Worm (Caenorhabditis elegans): ENCODE measurements around the gene srh-142.

DNA sequence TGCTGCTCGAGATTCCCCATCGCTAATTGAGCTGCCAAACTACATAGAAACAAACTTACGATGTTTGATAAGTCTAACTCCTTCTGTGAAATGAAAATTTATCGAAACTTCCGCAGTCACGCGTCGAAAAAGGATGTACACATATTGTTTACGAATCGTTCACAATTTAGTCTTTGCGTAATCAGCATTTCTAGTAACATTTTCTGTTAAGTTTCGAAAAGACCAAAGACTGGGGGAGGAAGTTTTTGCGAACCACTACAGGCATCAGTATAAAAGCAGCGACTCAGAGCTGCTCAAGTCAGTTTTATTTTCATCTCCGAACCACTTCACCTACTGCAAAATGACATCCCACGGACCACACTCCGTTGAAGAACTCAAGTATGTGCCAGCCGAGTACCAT lies 27.4 kb upstream of the srh-142 start, which contains the start of gene sqst-4:
- no peak for TF ChIP-seq blmp-1 (tag; optimal IDR thresholded peaks at IDR 0.05)
- no peak for TF ChIP-seq zip-8 (tag; optimal IDR thresholded peaks at IDR 0.05)
- no peak for TF ChIP-seq nhr-76 (tag; optimal IDR thresholded peaks at IDR 0.05)
- TF ChIP-seq lsy-2 (tag; optimal IDR thresholded peaks at IDR 0.05): no peak
- TF ChIP-seq ztf-11 (tag; optimal IDR thresholded peaks at IDR 0.05): no peak
- TF ChIP-seq nhr-28 (tag; optimal IDR thresholded peaks at IDR 0.05): no peak
- TF ChIP-seq elt-3 (tag; optimal IDR thresholded peaks at IDR 0.05): no peak
- no peak for TF ChIP-seq sptf-1 (tag; optimal IDR thresholded peaks at IDR 0.05)
- TF ChIP-seq nhr-12 (tag; optimal IDR thresholded peaks at IDR 0.05): no peak

Data from whole organism, mixed stage, embryonic.